Fruit fly (Drosophila melanogaster) whole organism, embryonic: ENCODE measurements around the gene CG32944.
A peak's percentile ranks its signal among the peaks of the same experiment; 100 is the strongest.

ENCODE experiments used
- Asciz ChIP-seq: fragments of 200-800 bp; sonication (Bioruptor generic); optimal IDR thresholded peaks from 2 replicates; lab custom pipeline; 2017; ENCODE audit warnings: missing biosample characterization, mild to moderate bottlenecking, missing genetic modification characterization, missing genetic modification reagents
- Atf3 ChIP-seq: fragments of 200-800 bp; sonication (Bioruptor generic); optimal IDR thresholded peaks from 3 replicates; lab custom pipeline; 2016; ENCODE audit warnings: missing biosample characterization, missing genetic modification characterization
- Awh ChIP-seq: fragments of 200-800 bp; sonication (Bioruptor generic); IDR thresholded peaks from 2 replicates; pipeline ENCODE4, ENCODE4 v1.3.6; 2022; ENCODE audit warnings: missing biosample characterization, missing genetic modification characterization
- Bgb ChIP-seq: fragments of 200-800 bp; sonication (Bioruptor generic); IDR thresholded peaks from 2 replicates; pipeline ENCODE4 v1.3.6; 2022; ENCODE audit warnings: missing biosample characterization, missing genetic modification characterization; ENCODE audit not compliant: partially characterized antibody
- CG10147 ChIP-seq: fragments of 200-800 bp; sonication (Bioruptor generic); optimal IDR thresholded peaks from 2 replicates; lab custom pipeline; 2019; ENCODE audit warnings: missing biosample characterization, mild to moderate bottlenecking, missing genetic modification characterization, moderate library complexity
- CG1024 ChIP-seq: fragments of 200-800 bp; sonication (Bioruptor generic); IDR thresholded peaks from 2 replicates; pipeline ENCODE4 v1.3.6; 2022; ENCODE audit warnings: missing biosample characterization, missing genetic modification characterization
- CG12299 ChIP-seq: fragments of 200-800 bp; sonication (Bioruptor generic); optimal IDR thresholded peaks from 2 replicates; lab custom pipeline; 2018; ENCODE audit warnings: missing biosample characterization, mild to moderate bottlenecking, missing genetic modification characterization
- CG13424 ChIP-seq: fragments of 200-800 bp; sonication (Bioruptor generic); optimal IDR thresholded peaks from 2 replicates; lab custom pipeline; 2019; ENCODE audit warnings: missing biosample characterization, mild to moderate bottlenecking, missing genetic modification characterization, moderate library complexity
- CG15269 ChIP-seq: fragments of 200-800 bp; sonication (Bioruptor generic); optimal IDR thresholded peaks from 2 replicates; lab custom pipeline; 2018; ENCODE audit warnings: missing biosample characterization, mild to moderate bottlenecking, missing genetic modification characterization, moderate library complexity
- CG17361 ChIP-seq: fragments of 200-800 bp; sonication (Bioruptor generic); IDR thresholded peaks from 3 replicates; pipeline ENCODE4 v1.3.6; 2022; ENCODE audit warnings: missing biosample characterization, missing genetic modification characterization
- CG18476 ChIP-seq: fragments of 200-800 bp; sonication (Bioruptor generic); optimal IDR thresholded peaks from 2 replicates; lab custom pipeline; 2016; ENCODE audit warnings: missing biosample characterization, mild to moderate bottlenecking, missing genetic modification characterization
- CG2678 ChIP-seq: fragments of 200-800 bp; sonication (Bioruptor generic); optimal IDR thresholded peaks from 3 replicates; lab custom pipeline; 2019; ENCODE audit warnings: missing biosample characterization, mild to moderate bottlenecking, missing genetic modification characterization, moderate library complexity
- CG3065 ChIP-seq: fragments of 200-800 bp; sonication (Bioruptor generic); optimal IDR thresholded peaks from 2 replicates; lab custom pipeline; 2016; ENCODE audit warnings: missing biosample characterization, missing genetic modification characterization
- CG32532 ChIP-seq: fragments of 200-800 bp; sonication (Bioruptor generic); IDR thresholded peaks from 2 replicates; pipeline ENCODE4 v1.3.6; 2022; ENCODE audit warnings: missing biosample characterization, missing genetic modification characterization
- CG4360 ChIP-seq: fragments of 200-800 bp; sonication (Bioruptor generic); IDR thresholded peaks from 2 replicates; pipeline ENCODE4 v1.3.6; 2022; ENCODE audit warnings: missing biosample characterization, missing genetic modification characterization
- CG4617 ChIP-seq: fragments of 200-800 bp; sonication (Bioruptor generic); optimal IDR thresholded peaks from 3 replicates; lab custom pipeline; 2016; ENCODE audit warnings: missing biosample characterization, missing genetic modification characterization, borderline replicate concordance
- CG7357 ChIP-seq: fragments of 200-800 bp; sonication (Bioruptor generic); IDR thresholded peaks from 3 replicates; pipeline ENCODE4 v1.3.6; 2022; ENCODE audit warnings: missing biosample characterization, missing genetic modification characterization
- CG7928 ChIP-seq: fragments of 200-800 bp; sonication (Bioruptor generic); optimal IDR thresholded peaks from 2 replicates; lab custom pipeline; 2017; ENCODE audit warnings: missing biosample characterization, mild to moderate bottlenecking, missing genetic modification characterization
- CG7963 ChIP-seq: fragments of 200-800 bp; sonication (Bioruptor generic); IDR thresholded peaks from 3 replicates; pipeline ENCODE4 v1.3.6; 2022; ENCODE audit warnings: missing biosample characterization, missing genetic modification characterization; ENCODE audit not compliant: partially characterized antibody
- CG8281 ChIP-seq: fragments of 200-800 bp; sonication (Bioruptor generic); optimal IDR thresholded peaks from 2 replicates; lab custom pipeline; 2018; ENCODE audit warnings: missing biosample characterization, mild to moderate bottlenecking, missing genetic modification characterization, moderate library complexity
- D19B ChIP-seq: fragments of 200-800 bp; sonication (Bioruptor generic); optimal IDR thresholded peaks from 2 replicates; lab custom pipeline; 2017; ENCODE audit warnings: missing biosample characterization, mild to moderate bottlenecking, missing genetic modification characterization
- Dll ChIP-seq: fragments of 200-800 bp; sonication (Bioruptor generic); IDR thresholded peaks from 4 replicates; pipeline ENCODE4 v1.3.6; 2022; ENCODE audit warnings: missing biosample characterization, missing genetic modification characterization; ENCODE audit not compliant: partially characterized antibody
- E2f2 ChIP-seq: fragments of 200-800 bp; sonication (Bioruptor generic); IDR thresholded peaks from 2 replicates; pipeline ENCODE4 v1.3.6; 2022; ENCODE audit warnings: missing biosample characterization, missing genetic modification characterization
- ERR ChIP-seq: fragments of 200-800 bp; sonication (Bioruptor generic); optimal IDR thresholded peaks from 2 replicates; lab custom pipeline; 2016; ENCODE audit warnings: missing biosample characterization, missing genetic modification characterization
- HHEX ChIP-seq: fragments of 200-800 bp; sonication (Bioruptor generic); optimal IDR thresholded peaks from 3 replicates; lab custom pipeline; 2017; ENCODE audit warnings: missing biosample characterization, mild to moderate bottlenecking, missing genetic modification characterization, missing genetic modification reagents
- HmgD ChIP-seq: fragments of 200-800 bp; sonication (Bioruptor generic); optimal IDR thresholded peaks from 3 replicates; lab custom pipeline; 2016; ENCODE audit warnings: missing biosample characterization, missing genetic modification characterization
- Hmr ChIP-seq: fragments of 200-800 bp; sonication (Bioruptor generic); optimal IDR thresholded peaks from 3 replicates; lab custom pipeline; 2017; ENCODE audit warnings: mild to moderate bottlenecking, missing biosample characterization, missing genetic modification reagents, missing genetic modification characterization
- Hsf ChIP-seq: fragments of 200-800 bp; sonication (Bioruptor generic); optimal IDR thresholded peaks from 3 replicates; lab custom pipeline; 2016; ENCODE audit warnings: missing biosample characterization, missing genetic modification characterization
- Jarid2 ChIP-seq: fragments of 200-800 bp; sonication (Bioruptor generic); optimal IDR thresholded peaks from 3 replicates; lab custom pipeline; 2017; ENCODE audit warnings: mild to moderate bottlenecking, missing biosample characterization, missing genetic modification reagents, missing genetic modification characterization
- Neu2 ChIP-seq: fragments of 200-800 bp; sonication (Bioruptor generic); optimal IDR thresholded peaks from 3 replicates; lab custom pipeline; 2016; ENCODE audit warnings: missing biosample characterization, missing genetic modification characterization, borderline replicate concordance
- Nf-YA ChIP-seq: fragments of 200-800 bp; sonication (Bioruptor generic); IDR thresholded peaks from 2 replicates; pipeline ENCODE4 v1.3.6; 2022; ENCODE audit warnings: missing biosample characterization, missing genetic modification characterization
- Optix ChIP-seq: fragments of 200-800 bp; sonication (Bioruptor generic); IDR thresholded peaks from 3 replicates; pipeline ENCODE4 v1.3.6; 2022; ENCODE audit warnings: missing biosample characterization, missing genetic modification characterization
- Ptx1 ChIP-seq: fragments of 200-800 bp; sonication (Bioruptor generic); IDR thresholded peaks from 2 replicates; pipeline ENCODE4 v1.3.6; 2022; ENCODE audit warnings: missing biosample characterization, missing genetic modification characterization
- ac ChIP-seq: fragments of 200-800 bp; sonication (Bioruptor generic); optimal IDR thresholded peaks from 3 replicates; lab custom pipeline; 2017; ENCODE audit warnings: missing biosample characterization, mild to moderate bottlenecking, missing genetic modification characterization
- al ChIP-seq: fragments of 200-800 bp; sonication (Bioruptor generic); IDR thresholded peaks from 2 replicates; pipeline ENCODE4 v1.3.6; 2022; ENCODE audit warnings: missing biosample characterization, missing genetic modification characterization
- amos ChIP-seq: fragments of 200-800 bp; sonication (Bioruptor generic); IDR thresholded peaks from 2 replicates; pipeline ENCODE4 v1.3.6; 2022; ENCODE audit warnings: missing biosample characterization, missing genetic modification characterization; ENCODE audit not compliant: partially characterized antibody
- ewg ChIP-seq: fragments of 200-800 bp; sonication (Bioruptor generic); optimal IDR thresholded peaks from 3 replicates; lab custom pipeline; 2017; ENCODE audit warnings: mild to moderate bottlenecking, missing biosample characterization, missing genetic modification reagents, missing genetic modification characterization
- gcm ChIP-seq: fragments of 200-800 bp; sonication (Bioruptor generic); optimal IDR thresholded peaks from 2 replicates; lab custom pipeline; 2019; ENCODE audit warnings: missing biosample characterization, mild to moderate bottlenecking, missing genetic modification characterization, moderate library complexity
- gem ChIP-seq: fragments of 200-800 bp; sonication (Bioruptor generic); optimal IDR thresholded peaks from 2 replicates; lab custom pipeline; 2019; ENCODE audit warnings: missing biosample characterization, mild to moderate bottlenecking, missing genetic modification characterization, moderate library complexity
- gsb ChIP-seq: fragments of 200-800 bp; sonication (Bioruptor generic); IDR thresholded peaks from 2 replicates; pipeline ENCODE4 v1.3.6; 2022; ENCODE audit warnings: missing biosample characterization, missing genetic modification characterization
- h ChIP-seq: fragments of >200 bp; optimal IDR thresholded peaks from 2 replicates; lab custom pipeline; 2017
- jumu ChIP-seq: fragments of 200-800 bp; sonication (Bioruptor generic); optimal IDR thresholded peaks from 3 replicates; lab custom pipeline; 2016; ENCODE audit warnings: missing biosample characterization, missing genetic modification characterization
- oc ChIP-seq: fragments of 200-800 bp; sonication (Bioruptor generic); optimal IDR thresholded peaks from 2 replicates; lab custom pipeline; 2018; ENCODE audit warnings: missing biosample characterization, mild to moderate bottlenecking, missing genetic modification characterization, moderate library complexity
- pros ChIP-seq: fragments of 200-800 bp; sonication (Bioruptor generic); optimal IDR thresholded peaks from 3 replicates; lab custom pipeline; 2019; ENCODE audit warnings: missing biosample characterization, mild to moderate bottlenecking, missing genetic modification characterization, moderate library complexity
- sim ChIP-seq: fragments of 200-800 bp; sonication (Bioruptor generic); IDR thresholded peaks from 2 replicates; pipeline ENCODE4 v1.3.6; 2022; ENCODE audit warnings: missing biosample characterization, missing genetic modification characterization
- slou ChIP-seq: fragments of 200-800 bp; sonication (Bioruptor generic); optimal IDR thresholded peaks from 3 replicates; lab custom pipeline; 2016; ENCODE audit warnings: missing biosample characterization, missing genetic modification characterization
- sob ChIP-seq: fragments of 200-800 bp; sonication (Bioruptor generic); IDR thresholded peaks from 2 replicates; pipeline ENCODE4 v1.3.6; 2022; ENCODE audit warnings: missing biosample characterization, missing genetic modification characterization
- sqz ChIP-seq: fragments of 200-800 bp; sonication (Bioruptor generic); optimal IDR thresholded peaks from 3 replicates; lab custom pipeline; 2018; ENCODE audit warnings: missing biosample characterization, mild to moderate bottlenecking, missing genetic modification characterization
- z ChIP-seq: fragments of 200-800 bp; sonication (Bioruptor generic); IDR thresholded peaks from 3 replicates; pipeline ENCODE4 v1.3.6; 2022; ENCODE audit warnings: missing biosample characterization, missing genetic modification characterization

Gene CG32944

dm6 chr3R:4402884-4403705 lies 16.3 kb downstream of the CG32944 start, which contains the start of gene lost (continued):
- no peak for TF ChIP-seq Jarid2 (GFP tag; lab: Kevin White, UChicago)
- TF ChIP-seq CG2678, result no peak
- no peak for TF ChIP-seq Asciz (GFP tag; lab: Kevin White, UChicago)
- peak; percentile 99 for TF ChIP-seq amos (GFP tag; lab: Robert Waterston, UW)
- no peak for TF ChIP-seq gcm
- TF ChIP-seq Awh (GFP tag; lab: Robert Waterston, UW), result no peak
- TF ChIP-seq pros, result no peak
- peak; percentile 29 for TF ChIP-seq sqz (GFP tag; lab: Kevin White, UChicago)
- TF ChIP-seq CG4617 (GFP tag; lab: Kevin White, UChicago), result peak; percentile 28
- no peak for TF ChIP-seq Optix (GFP tag; lab: Robert Waterston, UW)
- no peak for TF ChIP-seq ac (GFP tag; lab: Kevin White, UChicago)
- TF ChIP-seq sim (GFP tag; lab: Robert Waterston, UW), result no peak
- TF ChIP-seq CG7357 (GFP tag; lab: Robert Waterston, UW), result peak; percentile 66
- TF ChIP-seq Hmr (GFP tag; lab: Kevin White, UChicago), result peak; percentile 72
- no peak for TF ChIP-seq CG12299 (tag; lab: Kevin White, UChicago)
- no peak for TF ChIP-seq CG4360
- TF ChIP-seq sob (GFP tag; lab: Robert Waterston, UW), result peak; percentile 61
- TF ChIP-seq Nf-YA (GFP tag; lab: Robert Waterston, UW), result no peak
- TF ChIP-seq gsb (GFP tag; lab: Robert Waterston, UW), result no peak
- peak; percentile 72 for TF ChIP-seq E2f2 (GFP tag; lab: Robert Waterston, UW)
- TF ChIP-seq CG10147 (GFP tag; lab: Kevin White, UChicago), result no peak
- no peak for TF ChIP-seq ERR (GFP tag; lab: Kevin White, UChicago)
- no peak for TF ChIP-seq Atf3 (GFP tag; lab: Kevin White, UChicago)
- TF ChIP-seq gem, result peak; percentile 40
- TF ChIP-seq CG7963 (GFP tag; lab: Robert Waterston, UW), result peak; percentile 97
- no peak for TF ChIP-seq al (GFP tag; lab: Robert Waterston, UW)
- peak; percentile 7 for TF ChIP-seq CG13424 (tag; lab: Kevin White, UChicago)
- peak; percentile 28 for TF ChIP-seq ewg (GFP tag; lab: Kevin White, UChicago)
- no peak for TF ChIP-seq Neu2
- no peak for TF ChIP-seq CG3065
- TF ChIP-seq CG15269, result peak; percentile 14
- TF ChIP-seq CG32532 (GFP tag; lab: Robert Waterston, UW), result peak; percentile 69
- no peak for TF ChIP-seq CG8281 (tag; lab: Kevin White, UChicago)
- peak; percentile 35; the same call in 1 of the 3 replicates for TF ChIP-seq CG17361 (GFP tag; lab: Robert Waterston, UW)
- TF ChIP-seq Bgb, result peak; percentile 100
- no peak for TF ChIP-seq Hsf
- TF ChIP-seq HHEX (GFP tag; lab: Kevin White, UChicago), result no peak
- TF ChIP-seq Ptx1, result peak; percentile 25; the same call in 1 of the 2 replicates
- TF ChIP-seq slou (GFP tag; lab: Kevin White, UChicago), result no peak
- TF ChIP-seq Dll (GFP tag; lab: Robert Waterston, UW), result peak; percentile 97
- peak; percentile 16 for TF ChIP-seq D19B (GFP tag; lab: Kevin White, UChicago)
- TF ChIP-seq HmgD (GFP tag; lab: Kevin White, UChicago), result no peak
- peak; percentile 28 for TF ChIP-seq CG7928 (GFP tag; lab: Kevin White, UChicago)
- no peak for TF ChIP-seq jumu
- peak; percentile 59 for TF ChIP-seq CG1024 (GFP tag; lab: Robert Waterston, UW)
- no peak for TF ChIP-seq z (GFP tag; lab: Robert Waterston, UW)
- TF ChIP-seq CG18476 (GFP tag; lab: Kevin White, UChicago), result no peak
- TF ChIP-seq h (lab: Kevin White, UChicago), result no peak
- peak; percentile 2 for TF ChIP-seq oc (tag; lab: Kevin White, UChicago)
